Fruit fly (Drosophila melanogaster) whole organism, embryonic: ENCODE results near the gene pim.

ENCODE experiments used
- Asciz ChIP-seq: fragments of 200-800 bp; sonication (Bioruptor generic); optimal IDR thresholded peaks from 2 replicates; lab custom pipeline; 2017; ENCODE audit warnings: missing biosample characterization, mild to moderate bottlenecking, missing genetic modification characterization, missing genetic modification reagents
- Bgb ChIP-seq: fragments of 200-800 bp; sonication (Bioruptor generic); IDR thresholded peaks from 2 replicates; pipeline ENCODE4 v1.3.6; 2022; ENCODE audit warnings: missing biosample characterization, missing genetic modification characterization; ENCODE audit not compliant: partially characterized antibody
- CG10274 ChIP-seq: fragments of 200-800 bp; sonication (Bioruptor generic); optimal IDR thresholded peaks from 3 replicates; lab custom pipeline; 2017; ENCODE audit warnings: missing biosample characterization, mild to moderate bottlenecking, missing genetic modification characterization
- CG11456 ChIP-seq: fragments of 200-800 bp; sonication (Bioruptor generic); IDR thresholded peaks from 3 replicates; pipeline ENCODE4 v1.3.6; 2022; ENCODE audit warnings: missing biosample characterization, missing genetic modification characterization
- CG15073 ChIP-seq: fragments of 200-800 bp; sonication (Bioruptor generic); optimal IDR thresholded peaks from 2 replicates; lab custom pipeline; 2016; ENCODE audit warnings: missing biosample characterization, missing genetic modification characterization
- CG1603 ChIP-seq: fragments of 200-800 bp; sonication (Bioruptor generic); optimal IDR thresholded peaks from 2 replicates; lab custom pipeline; 2019; ENCODE audit warnings: missing biosample characterization, mild to moderate bottlenecking, missing genetic modification characterization, moderate library complexity
- CG16863 ChIP-seq: fragments of 200-800 bp; sonication (Bioruptor generic); optimal IDR thresholded peaks from 3 replicates; lab custom pipeline; 2016; ENCODE audit warnings: missing biosample characterization, missing genetic modification characterization
- CG17186 ChIP-seq: fragments of 200-800 bp; sonication (Bioruptor generic); optimal IDR thresholded peaks from 3 replicates; lab custom pipeline; 2017; ENCODE audit warnings: missing biosample characterization, missing genetic modification reagents, missing genetic modification characterization
- CG18619 ChIP-seq: fragments of 200-800 bp; sonication (Bioruptor generic); optimal IDR thresholded peaks from 3 replicates; lab custom pipeline; 2017; ENCODE audit warnings: missing biosample characterization, mild to moderate bottlenecking, missing genetic modification characterization
- CG2120 ChIP-seq: fragments of 200-800 bp; sonication (Bioruptor generic); optimal IDR thresholded peaks from 3 replicates; lab custom pipeline; 2016; ENCODE audit warnings: missing biosample characterization, missing genetic modification characterization
- CG30403 ChIP-seq: fragments of 200-800 bp; sonication (Bioruptor generic); optimal IDR thresholded peaks from 3 replicates; lab custom pipeline; 2016; ENCODE audit warnings: missing biosample characterization, missing genetic modification characterization
- CG3163 ChIP-seq: fragments of 200-800 bp; sonication (Bioruptor generic); optimal IDR thresholded peaks from 3 replicates; lab custom pipeline; 2016; ENCODE audit warnings: missing biosample characterization, missing genetic modification characterization
- CG32532 ChIP-seq: fragments of 200-800 bp; sonication (Bioruptor generic); IDR thresholded peaks from 2 replicates; pipeline ENCODE4 v1.3.6; 2022; ENCODE audit warnings: missing biosample characterization, missing genetic modification characterization
- CG33557 ChIP-seq: fragments of 200-800 bp; sonication (Bioruptor generic); optimal IDR thresholded peaks from 2 replicates; lab custom pipeline; 2019; ENCODE audit warnings: missing biosample characterization, mild to moderate bottlenecking, missing genetic modification characterization, moderate library complexity
- CG4328 ChIP-seq: fragments of 200-800 bp; sonication (Bioruptor generic); optimal IDR thresholded peaks from 3 replicates; lab custom pipeline; 2017; ENCODE audit warnings: missing biosample characterization, missing genetic modification reagents, missing genetic modification characterization
- CG4424 ChIP-seq: fragments of 200-800 bp; sonication (Bioruptor generic); optimal IDR thresholded peaks from 3 replicates; lab custom pipeline; 2016; ENCODE audit warnings: missing biosample characterization, missing genetic modification characterization
- CG7357 ChIP-seq: fragments of 200-800 bp; sonication (Bioruptor generic); IDR thresholded peaks from 3 replicates; pipeline ENCODE4 v1.3.6; 2022; ENCODE audit warnings: missing biosample characterization, missing genetic modification characterization
- Dad ChIP-seq: fragments of 200-800 bp; sonication (Bioruptor generic); optimal IDR thresholded peaks from 3 replicates; lab custom pipeline; 2016; ENCODE audit warnings: missing biosample characterization, missing genetic modification characterization
- Dref ChIP-seq: fragments of 200-800 bp; sonication (Bioruptor generic); IDR thresholded peaks from 2 replicates; pipeline ENCODE4 v1.3.6; 2022; ENCODE audit warnings: missing biosample characterization, missing genetic modification characterization
- HLH4C ChIP-seq: fragments of 200-800 bp; sonication (Bioruptor generic); IDR thresholded peaks from 3 replicates; pipeline ENCODE4 v1.3.6; 2022; ENCODE audit warnings: missing biosample characterization, missing genetic modification characterization; ENCODE audit not compliant: partially characterized antibody
- Hand ChIP-seq: fragments of 200-800 bp; sonication (Bioruptor generic); optimal IDR thresholded peaks from 2 replicates; lab custom pipeline; 2017; ENCODE audit warnings: mild to moderate bottlenecking, missing biosample characterization, missing genetic modification reagents, missing genetic modification characterization
- HmgD ChIP-seq: fragments of 200-800 bp; sonication (Bioruptor generic); optimal IDR thresholded peaks from 3 replicates; lab custom pipeline; 2016; ENCODE audit warnings: missing biosample characterization, missing genetic modification characterization
- MBD-R2 ChIP-seq: fragments of 200-800 bp; sonication (Bioruptor generic); IDR thresholded peaks from 2 replicates; pipeline ENCODE4 v1.3.6; 2022; ENCODE audit warnings: missing biosample characterization, missing genetic modification characterization
- Med ChIP-seq: fragments of 200-800 bp; sonication (Bioruptor generic); peaks from one replicate; lab custom pipeline; 2016; ENCODE audit warnings: missing biosample characterization, missing genetic modification characterization, mild to moderate bottlenecking, inconsistent platforms, moderate library complexity
- Neu2 ChIP-seq: fragments of 200-800 bp; sonication (Bioruptor generic); optimal IDR thresholded peaks from 3 replicates; lab custom pipeline; 2016; ENCODE audit warnings: missing biosample characterization, missing genetic modification characterization, borderline replicate concordance
- Nf-YA ChIP-seq: fragments of 200-800 bp; sonication (Bioruptor generic); IDR thresholded peaks from 2 replicates; pipeline ENCODE4 v1.3.6; 2022; ENCODE audit warnings: missing biosample characterization, missing genetic modification characterization
- NfI ChIP-seq: fragments of 200-800 bp; sonication (Bioruptor generic); optimal IDR thresholded peaks from 3 replicates; lab custom pipeline; 2018; ENCODE audit warnings: missing biosample characterization, mild to moderate bottlenecking, missing genetic modification characterization, moderate library complexity
- Pdp1 ChIP-seq, 2 experiments: fragments of 200-800 bp; sonication (Bioruptor generic); optimal IDR thresholded peaks; 3 replicates each; lab custom pipeline; 2016; ENCODE audit warnings: missing biosample characterization in 2 of 2, missing genetic modification characterization in 2 of 2, mild to moderate bottlenecking in 1 of 2, moderate library complexity in 1 of 2
- Rx ChIP-seq: fragments of 200-800 bp; sonication (Bioruptor generic); IDR thresholded peaks from 2 replicates; pipeline ENCODE4 v1.3.6; 2022; ENCODE audit warnings: missing biosample characterization, missing genetic modification characterization
- Sin3A ChIP-seq: fragments of >200 bp; optimal IDR thresholded peaks from 2 replicates; lab custom pipeline; 2018
- Sox102F ChIP-seq: fragments of 200-800 bp; sonication (Bioruptor generic); optimal IDR thresholded peaks from 2 replicates; lab custom pipeline; 2018; ENCODE audit warnings: missing biosample characterization, mild to moderate bottlenecking, missing genetic modification characterization, moderate library complexity
- dmrt11E ChIP-seq: fragments of 200-800 bp; sonication (Bioruptor generic); optimal IDR thresholded peaks from 3 replicates; lab custom pipeline; 2018; ENCODE audit warnings: missing biosample characterization, mild to moderate bottlenecking, missing genetic modification characterization, moderate library complexity
- en ChIP-seq: fragments of 200-800 bp; sonication (Bioruptor generic); optimal IDR thresholded peaks from 2 replicates; lab custom pipeline; 2016; ENCODE audit warnings: missing biosample characterization, missing genetic modification characterization
- fu2 ChIP-seq: fragments of 200-800 bp; sonication (Bioruptor generic); optimal IDR thresholded peaks from 2 replicates; lab custom pipeline; 2016; ENCODE audit warnings: missing biosample characterization, missing genetic modification characterization
- ham ChIP-seq: fragments of 200-800 bp; sonication (Bioruptor generic); IDR thresholded peaks from 2 replicates; pipeline ENCODE4 v1.3.6; 2022; ENCODE audit warnings: missing biosample characterization, missing genetic modification characterization
- hb ChIP-seq: fragments of 200-800 bp; sonication (Bioruptor generic); IDR thresholded peaks from 3 replicates; pipeline ENCODE4 v1.3.6; 2022; ENCODE audit warnings: missing biosample characterization, missing genetic modification characterization; ENCODE audit not compliant: partially characterized antibody
- insv ChIP-seq, 2 experiments: fragments of 200-800 bp; sonication (Bioruptor generic); optimal IDR thresholded peaks; 3 replicates each; lab custom pipeline; 2016 to 2018; ENCODE audit warnings: missing biosample characterization in 2 of 2, missing genetic modification characterization in 2 of 2
- nerfin-2 ChIP-seq: fragments of 200-800 bp; sonication (Bioruptor generic); IDR thresholded peaks from 2 replicates; pipeline ENCODE4 v1.3.6; 2022; ENCODE audit warnings: missing biosample characterization, missing genetic modification characterization; ENCODE audit not compliant: partially characterized antibody
- peb ChIP-seq: fragments of 200-800 bp; sonication (Bioruptor generic); IDR thresholded peaks from 2 replicates; pipeline ENCODE4 v1.3.6; 2022; ENCODE audit warnings: missing biosample characterization, missing genetic modification characterization
- pho ChIP-seq: fragments of 200-800 bp; sonication (Bioruptor generic); optimal IDR thresholded peaks from 2 replicates; lab custom pipeline; 2016; ENCODE audit warnings: missing biosample characterization, missing genetic modification characterization
- phol ChIP-seq: fragments of 200-800 bp; sonication (Bioruptor generic); optimal IDR thresholded peaks from 3 replicates; lab custom pipeline; 2018; ENCODE audit warnings: missing biosample characterization, mild to moderate bottlenecking, missing genetic modification characterization, moderate library complexity
- pnt ChIP-seq: fragments of 200-800 bp; sonication (Bioruptor generic); optimal IDR thresholded peaks from 3 replicates; lab custom pipeline; 2016; ENCODE audit warnings: missing biosample characterization, missing genetic modification characterization
- prd ChIP-seq, 3 experiments: fragments of >200 bp in 2 of 3; fragments of 200-800 bp in 1 of 3; sonication (Bioruptor generic) in 1 of 3; optimal IDR thresholded peaks in 2 of 3; IDR thresholded peaks in 1 of 3; 2 replicates in 2 of 3; 3 replicates in 1 of 3; pipeline versions ENCODE4 v1.3.6 to Lab custom; 2017 to 2022; ENCODE audit warnings: missing biosample characterization in 1 of 3, missing genetic modification characterization in 1 of 3
- pros ChIP-seq: fragments of 200-800 bp; sonication (Bioruptor generic); optimal IDR thresholded peaks from 3 replicates; lab custom pipeline; 2019; ENCODE audit warnings: missing biosample characterization, mild to moderate bottlenecking, missing genetic modification characterization, moderate library complexity
- slou ChIP-seq: fragments of 200-800 bp; sonication (Bioruptor generic); optimal IDR thresholded peaks from 3 replicates; lab custom pipeline; 2016; ENCODE audit warnings: missing biosample characterization, missing genetic modification characterization
- slp2 ChIP-seq: fragments of 200-800 bp; sonication (Bioruptor generic); optimal IDR thresholded peaks from 2 replicates; lab custom pipeline; 2016; ENCODE audit warnings: missing biosample characterization, missing genetic modification characterization
- sob ChIP-seq: fragments of 200-800 bp; sonication (Bioruptor generic); IDR thresholded peaks from 2 replicates; pipeline ENCODE4 v1.3.6; 2022; ENCODE audit warnings: missing biosample characterization, missing genetic modification characterization
- sug ChIP-seq: fragments of 200-800 bp; optimal IDR thresholded peaks from 2 replicates; lab custom pipeline; 2019; ENCODE audit warnings: missing biosample characterization, mild to moderate bottlenecking, missing genetic modification characterization, moderate library complexity
- toy ChIP-seq: fragments of 200-800 bp; sonication (Bioruptor generic); IDR thresholded peaks from 2 replicates; pipeline ENCODE4 v1.3.6; 2022; ENCODE audit warnings: missing biosample characterization, missing genetic modification characterization
- usp ChIP-seq: fragments of >200 bp; optimal IDR thresholded peaks from 2 replicates; lab custom pipeline; 2017; ENCODE audit warnings: missing biosample characterization, missing genetic modification characterization

Gene pim

dm6 chr2L:10331066-10331847 lies 31.5 kb upstream of the pim start, which contains the start of the genes Schip1 and Cox10 (continued):
- no peak for TF ChIP-seq CG32532 (GFP tag; lab: Robert Waterston, UW)
- no peak for TF ChIP-seq slp2 (GFP tag; lab: Kevin White, UChicago)
- TF ChIP-seq CG10274 (GFP tag; lab: Kevin White, UChicago): no peak
- TF ChIP-seq Med: no peak
- no peak for TF ChIP-seq fu2 (GFP tag; lab: Kevin White, UChicago)
- TF ChIP-seq en (GFP tag; lab: Kevin White, UChicago): no peak
- TF ChIP-seq HmgD: no peak
- no peak for TF ChIP-seq CG16863 (GFP tag; lab: Kevin White, UChicago)
- TF ChIP-seq Sin3A (lab: Kevin White, UChicago): no peak
- TF ChIP-seq MBD-R2 (GFP tag; lab: Robert Waterston, UW): no peak
- TF ChIP-seq HLH4C (GFP tag; lab: Robert Waterston, UW): no peak
- no peak for TF ChIP-seq Bgb (GFP tag; lab: Robert Waterston, UW)
- no peak for TF ChIP-seq CG15073 (GFP tag; lab: Kevin White, UChicago)
- TF ChIP-seq pnt (GFP tag; lab: Kevin White, UChicago): no peak
- TF ChIP-seq CG17186 (GFP tag; lab: Kevin White, UChicago): no peak
- no peak for TF ChIP-seq peb (GFP tag; lab: Robert Waterston, UW)
- TF ChIP-seq Nf-YA: no peak
- TF ChIP-seq Dref (GFP tag; lab: Robert Waterston, UW): no peak
- TF ChIP-seq pho (GFP tag; lab: Kevin White, UChicago): no peak
- TF ChIP-seq pros (GFP tag; lab: Kevin White, UChicago): no peak
- no peak for TF ChIP-seq prd (optimal IDR thresholded peaks at IDR 0.05; lab: Kevin White, UChicago)
- no peak for TF ChIP-seq prd (GFP tag; IDR thresholded peaks at IDR 0.05; lab: Robert Waterston, UW)
- TF ChIP-seq CG4424 (GFP tag; lab: Kevin White, UChicago): no peak
- TF ChIP-seq hb (GFP tag; lab: Robert Waterston, UW): no peak
- no peak for TF ChIP-seq Neu2 (GFP tag; lab: Kevin White, UChicago)
- no peak for TF ChIP-seq CG4328 (GFP tag; lab: Kevin White, UChicago)
- TF ChIP-seq dmrt11E (tag; lab: Kevin White, UChicago): no peak
- no peak for TF ChIP-seq slou (GFP tag; lab: Kevin White, UChicago)
- no peak for TF ChIP-seq Rx (GFP tag; lab: Robert Waterston, UW)
- TF ChIP-seq CG11456 (GFP tag; lab: Robert Waterston, UW): no peak
- TF ChIP-seq CG7357 (GFP tag; lab: Robert Waterston, UW): no peak
- peak in 1 of 2 experiments; percentile 99 for TF ChIP-seq Pdp1 (GFP tag; optimal IDR thresholded peaks at IDR 0.05; lab: Kevin White, UChicago)
- no peak for TF ChIP-seq NfI (GFP tag; lab: Kevin White, UChicago)
- no peak for TF ChIP-seq Dad (GFP tag; lab: Kevin White, UChicago)
- TF ChIP-seq sob (GFP tag; lab: Robert Waterston, UW): no peak
- peak; percentile 10 for TF ChIP-seq CG1603
- TF ChIP-seq Asciz (GFP tag; lab: Kevin White, UChicago): no peak
- TF ChIP-seq CG3163 (GFP tag; lab: Kevin White, UChicago): no peak
- no peak for TF ChIP-seq ham
- no peak for TF ChIP-seq Hand (GFP tag; lab: Kevin White, UChicago)
- TF ChIP-seq insv (GFP tag; optimal IDR thresholded peaks at IDR 0.05; lab: Kevin White, UChicago): no peak
- no peak for TF ChIP-seq CG33557 (GFP tag; lab: Kevin White, UChicago)
- TF ChIP-seq toy (GFP tag; lab: Robert Waterston, UW): no peak
- no peak for TF ChIP-seq CG2120 (GFP tag; lab: Kevin White, UChicago)
- no peak for TF ChIP-seq CG30403 (GFP tag; lab: Kevin White, UChicago)
- TF ChIP-seq usp (GFP tag; lab: Kevin White, UChicago): no peak
- TF ChIP-seq nerfin-2 (GFP tag; lab: Robert Waterston, UW): no peak
- peak; percentile 20 for TF ChIP-seq phol (tag; lab: Kevin White, UChicago)
- TF ChIP-seq Sox102F (GFP tag; lab: Kevin White, UChicago): no peak
- peak; percentile 31 for TF ChIP-seq sug (tag; lab: Kevin White, UChicago)
- TF ChIP-seq CG18619 (GFP tag; lab: Kevin White, UChicago): no peak
